Worm (Caenorhabditis elegans): ENCODE data around the gene mct-3.

Gene mct-3

ce11 chrX:13852606-13853005 is at the start of gene mct-3:
TSS of gene mct-3 (plus strand) at chrX:13852906.
- no peak for TF ChIP-seq elt-1 (tag; optimal IDR thresholded peaks at IDR 0.05)
- no peak for TF ChIP-seq ZK546.5 (tag; optimal IDR thresholded peaks at IDR 0.05)
- TF ChIP-seq hmg-11 (tag; optimal IDR thresholded peaks at IDR 0.05) = no peak
- no peak for TF ChIP-seq tbx-2 (tag; optimal IDR thresholded peaks at IDR 0.05)
- no peak for TF ChIP-seq nhr-25 (tag; optimal IDR thresholded peaks at IDR 0.05)
- TF ChIP-seq unc-39 (tag; optimal IDR thresholded peaks at IDR 0.05) = no peak
- TF ChIP-seq daf-12 (tag; optimal IDR thresholded peaks at IDR 0.05) = no peak

DNA sequence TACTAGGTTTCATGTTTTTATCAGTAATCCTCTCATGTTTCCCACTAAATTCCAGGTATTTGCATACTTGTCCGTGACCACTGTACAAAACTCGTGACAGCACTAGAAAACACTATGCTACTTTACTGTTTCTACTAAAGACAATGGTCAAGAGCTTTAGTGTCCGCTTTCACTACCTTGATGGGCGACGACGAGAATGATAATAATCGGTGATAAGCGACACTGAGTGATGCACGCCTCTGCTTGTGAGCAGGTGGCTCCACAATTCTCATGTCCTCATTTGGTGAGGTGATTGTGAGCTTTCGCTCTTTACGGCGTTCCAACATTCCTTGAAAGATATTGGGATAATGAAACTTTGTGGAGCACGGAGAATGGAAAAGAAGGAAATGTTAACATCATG is 49.5 kb upstream of the mct-3 start:
- TF ChIP-seq ztf-4 (tag; optimal IDR thresholded peaks at IDR 0.05) = no peak
- peak; percentile 72 for TF ChIP-seq pqm-1 (tag; optimal IDR thresholded peaks at IDR 0.05)
- TF ChIP-seq skn-1 (tag; optimal IDR thresholded peaks at IDR 0.05) = peak; percentile 10
- no peak for TF ChIP-seq zag-1 (tag; optimal IDR thresholded peaks at IDR 0.05)
- TF ChIP-seq pha-4 (tag; optimal IDR thresholded peaks at IDR 0.05) = peak; percentile 2
- TF ChIP-seq elt-1 (tag; optimal IDR thresholded peaks at IDR 0.05) = no peak
- TF ChIP-seq ama-1 (optimal IDR thresholded peaks at IDR 0.05) = no peak
- TF ChIP-seq elt-3 (tag; optimal IDR thresholded peaks at IDR 0.05) = no peak
- TF ChIP-seq ceh-16 (tag; optimal IDR thresholded peaks at IDR 0.05) = no peak
- no peak for TF ChIP-seq aly-2 (tag; optimal IDR thresholded peaks at IDR 0.05)
- no peak for TF ChIP-seq ZK546.5 (tag; optimal IDR thresholded peaks at IDR 0.05)
- TF ChIP-seq ceh-82 (tag; optimal IDR thresholded peaks at IDR 0.05) = no peak
- no peak for TF ChIP-seq daf-12 (tag; optimal IDR thresholded peaks at IDR 0.05)
- no peak for TF ChIP-seq nhr-77 (tag; optimal IDR thresholded peaks at IDR 0.05)
- no peak for TF ChIP-seq ztf-11 (tag; optimal IDR thresholded peaks at IDR 0.05)
- TF ChIP-seq unc-62 (GFP tag; optimal IDR thresholded peaks at IDR 0.05) = no peak
- TF ChIP-seq elt-2 (tag; optimal IDR thresholded peaks at IDR 0.05) = peak; percentile 71
- TF ChIP-seq fkh-10 (GFP tag; optimal IDR thresholded peaks at IDR 0.05) = no peak
- TF ChIP-seq unc-39 (tag; optimal IDR thresholded peaks at IDR 0.05) = no peak
- no peak for TF ChIP-seq nhr-25 (tag; optimal IDR thresholded peaks at IDR 0.05)
- no peak for TF ChIP-seq nhr-76 (tag; optimal IDR thresholded peaks at IDR 0.05)
- no peak for TF ChIP-seq fkh-2 (tag; optimal IDR thresholded peaks at IDR 0.05)

DNA sequence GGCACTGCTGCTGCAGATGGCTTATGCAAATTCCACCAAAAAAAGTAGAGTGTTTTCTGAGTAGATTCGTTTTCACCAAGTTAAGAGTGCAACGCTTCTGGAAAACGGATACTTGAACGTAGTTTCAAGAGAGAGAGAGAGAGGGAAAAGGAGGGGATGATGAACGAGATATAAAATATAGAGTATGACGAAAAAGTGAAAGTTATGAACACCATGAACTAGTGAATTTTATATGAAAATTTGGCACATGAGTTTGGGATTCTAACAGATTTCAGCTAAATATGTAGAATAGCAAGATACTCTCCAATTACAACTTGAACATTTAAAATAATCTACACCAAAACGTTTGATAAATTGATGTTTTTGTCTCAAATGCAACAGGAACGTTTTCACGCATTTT is 42.9 kb upstream of the mct-3 start, which contains the start of gene obr-3:
TSS of gene obr-3 (minus strand) at position 101 of the 400 bp plus-strand sequence.
- TF ChIP-seq daf-12 (tag; optimal IDR thresholded peaks at IDR 0.05) (no peak), ama-1 (optimal IDR thresholded peaks at IDR 0.05) (no peak), eor-1 (tag; optimal IDR thresholded peaks at IDR 0.05) (no peak), sea-2 (GFP tag; optimal IDR thresholded peaks at IDR 0.05) (no peak), nhr-43 (tag; optimal IDR thresholded peaks at IDR 0.05; ENCODE audit: poor library complexity, severe bottlenecking) (no peak), nhr-23 (tag; optimal IDR thresholded peaks at IDR 0.05) (no peak), R02D3.7 (tag; optimal IDR thresholded peaks at IDR 0.05) (no peak), hmg-11 (tag; optimal IDR thresholded peaks at IDR 0.05) (no peak), nhr-77 (tag; optimal IDR thresholded peaks at IDR 0.05) (no peak), unc-62 (GFP tag; optimal IDR thresholded peaks at IDR 0.05) (no peak), fkh-2 (tag; optimal IDR thresholded peaks at IDR 0.05) (no peak), ztf-4 (tag; optimal IDR thresholded peaks at IDR 0.05) (no peak), egl-27 (tag; optimal IDR thresholded peaks at IDR 0.05) (no peak), mdl-1 (tag; optimal IDR thresholded peaks at IDR 0.05) (no peak), pha-4 (tag; optimal IDR thresholded peaks at IDR 0.05) (no peak), mml-1 (tag; optimal IDR thresholded peaks at IDR 0.05) (no peak)

DNA sequence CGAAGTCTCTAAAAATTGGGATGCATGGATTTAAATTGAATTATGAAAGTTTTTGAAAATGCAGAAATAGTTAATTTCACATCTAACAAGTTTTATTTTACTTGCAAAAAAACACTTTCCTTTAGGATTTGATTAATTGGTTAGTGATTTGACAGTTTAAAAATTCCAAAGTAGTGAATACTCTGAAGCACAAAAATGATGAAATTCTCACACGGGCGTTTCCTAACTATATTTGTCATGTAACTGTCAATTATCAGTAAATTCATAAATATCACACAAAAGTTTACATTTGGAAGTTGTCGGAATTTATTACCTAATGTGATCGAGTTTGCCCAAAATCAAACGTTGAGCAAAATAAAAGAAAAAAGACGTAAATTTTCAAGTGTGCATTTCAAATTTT is 41.5 kb upstream of the mct-3 start:
- TF ChIP-seq R02D3.7 (tag; optimal IDR thresholded peaks at IDR 0.05) (no peak), elt-2 (tag; optimal IDR thresholded peaks at IDR 0.05) (no peak), nhr-25 (tag; optimal IDR thresholded peaks at IDR 0.05) (no peak), daf-12 (tag; optimal IDR thresholded peaks at IDR 0.05) (no peak), ztf-4 (tag; optimal IDR thresholded peaks at IDR 0.05) (no peak), ztf-11 (tag; optimal IDR thresholded peaks at IDR 0.05) (no peak), egl-5 (tag; optimal IDR thresholded peaks at IDR 0.05) (no peak), nhr-11 (tag; optimal IDR thresholded peaks at IDR 0.05) (no peak), nhr-28 (tag; optimal IDR thresholded peaks at IDR 0.05) (no peak), snpc-4 (tag; optimal IDR thresholded peaks at IDR 0.05) (no peak), fkh-2 (tag; optimal IDR thresholded peaks at IDR 0.05) (no peak), hmg-11 (tag; optimal IDR thresholded peaks at IDR 0.05) (no peak), lin-15B (tag; optimal IDR thresholded peaks at IDR 0.05) (no peak), pqm-1 (tag; optimal IDR thresholded peaks at IDR 0.05) (no peak), elt-3 (tag; optimal IDR thresholded peaks at IDR 0.05) (no peak), ZK546.5 (tag; optimal IDR thresholded peaks at IDR 0.05) (no peak), pha-4 (tag; optimal IDR thresholded peaks at IDR 0.05) (no peak), fos-1 (tag; optimal IDR thresholded peaks at IDR 0.05) (no peak)

Data from whole organism, L3 larva.